Fruit fly (Drosophila melanogaster) whole organism, prepupa: Measurements from ENCODE around the gene sti.

Experiments
- Blimp-1 ChIP-seq: fragments of 200-800 bp; sonication (Bioruptor generic); optimal IDR thresholded peaks from 3 replicates; lab custom pipeline; 2017; ENCODE audit warnings: missing biosample characterization, missing genetic modification characterization, mild to moderate bottlenecking, moderate library complexity, missing genetic modification reagents
- CG10631 ChIP-seq: fragments of 200-800 bp; sonication (Bioruptor generic); optimal IDR thresholded peaks from 2 replicates; lab custom pipeline; 2016; ENCODE audit warnings: missing biosample characterization, missing genetic modification characterization
- CG11294 ChIP-seq: fragments of 200-800 bp; sonication (Bioruptor generic); IDR thresholded peaks from 2 replicates; pipeline ENCODE4 v1.3.6; 2022; ENCODE audit warnings: missing biosample characterization, missing genetic modification characterization
- CG11762 ChIP-seq: fragments of 200-800 bp; sonication (Bioruptor generic); optimal IDR thresholded peaks from 3 replicates; lab custom pipeline; 2016; ENCODE audit warnings: missing biosample characterization, missing genetic modification characterization; ENCODE audit not compliant: insufficient read depth
- CG11902 ChIP-seq: fragments of 200-800 bp; sonication (Bioruptor generic); optimal IDR thresholded peaks from 3 replicates; lab custom pipeline; 2016; ENCODE audit warnings: missing biosample characterization, missing genetic modification characterization
- CG15336 ChIP-seq: fragments of 200-800 bp; sonication (Bioruptor generic); IDR thresholded peaks from 2 replicates; pipeline ENCODE4 v1.3.6; 2022; ENCODE audit warnings: missing biosample characterization, missing genetic modification characterization
- CG1621 ChIP-seq: fragments of 200-800 bp; sonication (Bioruptor generic); optimal IDR thresholded peaks from 3 replicates; lab custom pipeline; 2018; ENCODE audit warnings: missing biosample characterization, mild to moderate bottlenecking, missing genetic modification characterization
- CG16779 ChIP-seq: fragments of 200-800 bp; sonication (Bioruptor generic); optimal IDR thresholded peaks from 3 replicates; lab custom pipeline; 2017; ENCODE audit warnings: missing biosample characterization, mild to moderate bottlenecking, missing genetic modification characterization
- CG3032 ChIP-seq: fragments of 200-800 bp; optimal IDR thresholded peaks from 2 replicates; lab custom pipeline; 2019; ENCODE audit warnings: missing biosample characterization, mild to moderate bottlenecking, missing genetic modification characterization, moderate library complexity
- CG31627 ChIP-seq: fragments of 200-800 bp; sonication (Bioruptor generic); optimal IDR thresholded peaks from 3 replicates; lab custom pipeline; 2016; ENCODE audit warnings: missing biosample characterization, missing genetic modification characterization
- CG32006 ChIP-seq: fragments of 200-800 bp; sonication (Bioruptor generic); optimal IDR thresholded peaks from 3 replicates; lab custom pipeline; 2017; ENCODE audit warnings: missing biosample characterization, mild to moderate bottlenecking, missing genetic modification characterization
- CG34406 ChIP-seq: fragments of 200-800 bp; sonication (Bioruptor generic); optimal IDR thresholded peaks from 3 replicates; lab custom pipeline; 2016; ENCODE audit warnings: missing biosample characterization, missing genetic modification characterization
- CG4318 ChIP-seq: fragments of 200-800 bp; sonication (Bioruptor generic); optimal IDR thresholded peaks from 3 replicates; lab custom pipeline; 2017; ENCODE audit warnings: missing biosample characterization, mild to moderate bottlenecking, missing genetic modification characterization
- CG6163 ChIP-seq: fragments of 200-800 bp; sonication (Bioruptor generic); IDR thresholded peaks from 3 replicates; pipeline ENCODE4 v1.3.6; 2022; ENCODE audit warnings: missing biosample characterization, missing genetic modification characterization
- CG6276 ChIP-seq: fragments of 200-800 bp; sonication (Bioruptor generic); optimal IDR thresholded peaks from 2 replicates; lab custom pipeline; 2017; ENCODE audit warnings: missing biosample characterization, mild to moderate bottlenecking, missing genetic modification characterization
- CG6854 ChIP-seq: fragments of 200-800 bp; sonication (Bioruptor generic); optimal IDR thresholded peaks from 2 replicates; lab custom pipeline; 2017; ENCODE audit warnings: missing biosample characterization, mild to moderate bottlenecking, missing genetic modification characterization
- CG7368 ChIP-seq: fragments of 200-800 bp; sonication (Bioruptor generic); optimal IDR thresholded peaks from 3 replicates; lab custom pipeline; 2016; ENCODE audit warnings: missing biosample characterization, missing genetic modification characterization
- CG8119 ChIP-seq: fragments of 200-800 bp; sonication (Bioruptor generic); IDR thresholded peaks from 3 replicates; pipeline ENCODE4 v1.3.6; 2022; ENCODE audit warnings: missing biosample characterization, missing genetic modification characterization
- CG8632 ChIP-seq: fragments of 200-800 bp; sonication (Bioruptor generic); optimal IDR thresholded peaks from 3 replicates; lab custom pipeline; 2016; ENCODE audit warnings: missing biosample characterization, missing genetic modification characterization
- CG9139 ChIP-seq: fragments of 200-800 bp; sonication (Bioruptor generic); optimal IDR thresholded peaks from 3 replicates; lab custom pipeline; 2017; ENCODE audit warnings: missing biosample characterization, mild to moderate bottlenecking, missing genetic modification characterization
- Eip75B ChIP-seq: fragments of 200-800 bp; sonication (Bioruptor generic); optimal IDR thresholded peaks from 3 replicates; lab custom pipeline; 2016; ENCODE audit warnings: missing biosample characterization, missing genetic modification characterization
- Eip78C ChIP-seq: fragments of 200-800 bp; sonication (Bioruptor generic); peaks from one replicate; lab custom pipeline; 2016; ENCODE audit warnings: missing biosample characterization, missing genetic modification characterization
- Eip93F ChIP-seq: fragments of 200-800 bp; sonication (Bioruptor generic); optimal IDR thresholded peaks from 2 replicates; lab custom pipeline; 2016; ENCODE audit warnings: missing biosample characterization, mild to moderate bottlenecking, missing genetic modification characterization
- Ets21C ChIP-seq: fragments of 200-800 bp; sonication (Bioruptor generic); optimal IDR thresholded peaks from 3 replicates; lab custom pipeline; 2016; ENCODE audit warnings: missing biosample characterization, missing genetic modification characterization
- Gug ChIP-seq: fragments of 200-800 bp; sonication (Bioruptor generic); IDR thresholded peaks from 2 replicates; pipeline ENCODE4 v1.3.6; 2022; ENCODE audit warnings: missing biosample characterization, missing genetic modification characterization
- Hr38 ChIP-seq: sonication (Bioruptor generic); optimal IDR thresholded peaks from 2 replicates; lab custom pipeline; 2016; ENCODE audit warnings: missing biosample characterization, missing genetic modification characterization
- Hr39 ChIP-seq: fragments of 200-800 bp; sonication (Bioruptor generic); optimal IDR thresholded peaks from 2 replicates; lab custom pipeline; 2016; ENCODE audit warnings: missing biosample characterization, missing genetic modification characterization
- Hr4 ChIP-seq: fragments of 200-800 bp; sonication (Bioruptor generic); optimal IDR thresholded peaks from 3 replicates; lab custom pipeline; 2016; ENCODE audit warnings: missing biosample characterization, missing genetic modification characterization
- Lpt ChIP-seq: fragments of 200-800 bp; sonication (Bioruptor generic); optimal IDR thresholded peaks from 3 replicates; lab custom pipeline; 2016; ENCODE audit warnings: missing biosample characterization, missing genetic modification characterization
- Met ChIP-seq: fragments of 200-800 bp; sonication (Bioruptor generic); optimal IDR thresholded peaks from 3 replicates; lab custom pipeline; 2016; ENCODE audit warnings: missing biosample characterization, missing genetic modification characterization
- OdsH ChIP-seq: fragments of 200-800 bp; sonication (Bioruptor generic); optimal IDR thresholded peaks from 3 replicates; lab custom pipeline; 2016; ENCODE audit warnings: missing biosample characterization, missing genetic modification characterization
- Smox ChIP-seq: fragments of 200-800 bp; sonication (Bioruptor generic); optimal IDR thresholded peaks from 3 replicates; lab custom pipeline; 2016; ENCODE audit warnings: missing biosample characterization, missing genetic modification characterization
- Sox102F ChIP-seq: fragments of 200-800 bp; sonication (Bioruptor generic); optimal IDR thresholded peaks from 2 replicates; lab custom pipeline; 2016; ENCODE audit warnings: missing biosample characterization, mild to moderate bottlenecking, missing genetic modification characterization
- Sox15 ChIP-seq: fragments of 200-800 bp; sonication (Bioruptor generic); optimal IDR thresholded peaks from 3 replicates; lab custom pipeline; 2016; ENCODE audit warnings: missing biosample characterization, missing genetic modification characterization
- achi ChIP-seq: fragments of 200-800 bp; sonication (Bioruptor generic); optimal IDR thresholded peaks from 3 replicates; lab custom pipeline; 2016; ENCODE audit warnings: missing biosample characterization, missing genetic modification characterization
- acj6 ChIP-seq: fragments of 200-800 bp; sonication (Bioruptor generic); optimal IDR thresholded peaks from 3 replicates; lab custom pipeline; 2016; ENCODE audit warnings: missing biosample characterization, missing genetic modification characterization
- cyc ChIP-seq: fragments of 200-800 bp; sonication (Bioruptor generic); optimal IDR thresholded peaks from 3 replicates; lab custom pipeline; 2016; ENCODE audit warnings: missing biosample characterization, missing genetic modification characterization
- dac ChIP-seq: fragments of 200-800 bp; sonication (Bioruptor generic); optimal IDR thresholded peaks from 2 replicates; lab custom pipeline; 2017; ENCODE audit warnings: missing biosample characterization, mild to moderate bottlenecking, missing genetic modification characterization
- eg ChIP-seq: fragments of 200-800 bp; sonication (Bioruptor generic); IDR thresholded peaks from 3 replicates; pipeline ENCODE4 v1.3.6; 2022; ENCODE audit warnings: missing biosample characterization, missing genetic modification characterization
- esn ChIP-seq: fragments of 200-800 bp; sonication (Bioruptor generic); optimal IDR thresholded peaks from 2 replicates; lab custom pipeline; 2016; ENCODE audit warnings: missing biosample characterization, mild to moderate bottlenecking, missing genetic modification characterization, moderate library complexity
- fd59A ChIP-seq: fragments of 200-800 bp; sonication (Bioruptor generic); optimal IDR thresholded peaks from 2 replicates; lab custom pipeline; 2017; ENCODE audit warnings: missing biosample characterization, mild to moderate bottlenecking, missing genetic modification characterization, missing genetic modification reagents
- fd85E ChIP-seq: fragments of 200-800 bp; sonication (Bioruptor generic); optimal IDR thresholded peaks from 3 replicates; lab custom pipeline; 2016; ENCODE audit warnings: missing biosample characterization, missing genetic modification characterization
- fkh ChIP-seq: fragments of 200-800 bp; sonication (Bioruptor generic); optimal IDR thresholded peaks from 3 replicates; lab custom pipeline; 2017; ENCODE audit warnings: missing biosample characterization, mild to moderate bottlenecking, missing genetic modification characterization, moderate library complexity
- lz ChIP-seq: fragments of 200-800 bp; sonication (Bioruptor generic); optimal IDR thresholded peaks from 3 replicates; lab custom pipeline; 2016; ENCODE audit warnings: missing biosample characterization, missing genetic modification characterization
- salr ChIP-seq, 2 experiments: fragments of 200-800 bp; sonication (Bioruptor generic); optimal IDR thresholded peaks; 3 replicates each; lab custom pipeline; 2016 to 2018; ENCODE audit warnings: missing biosample characterization in 2 of 2, missing genetic modification characterization in 2 of 2, mild to moderate bottlenecking in 1 of 2
- spab ChIP-seq: fragments of 200-800 bp; sonication (Bioruptor generic); optimal IDR thresholded peaks from 2 replicates; lab custom pipeline; 2017; ENCODE audit warnings: missing biosample characterization, mild to moderate bottlenecking, missing genetic modification characterization, missing genetic modification reagents
- topi ChIP-seq: fragments of 200-800 bp; sonication (Bioruptor generic); optimal IDR thresholded peaks from 3 replicates; lab custom pipeline; 2016; ENCODE audit warnings: missing biosample characterization, missing genetic modification characterization
- vri ChIP-seq: fragments of 200-800 bp; sonication (Bioruptor generic); optimal IDR thresholded peaks from 3 replicates; lab custom pipeline; 2016; ENCODE audit warnings: missing biosample characterization, mild to moderate bottlenecking, missing genetic modification characterization

sti gene

DNA sequence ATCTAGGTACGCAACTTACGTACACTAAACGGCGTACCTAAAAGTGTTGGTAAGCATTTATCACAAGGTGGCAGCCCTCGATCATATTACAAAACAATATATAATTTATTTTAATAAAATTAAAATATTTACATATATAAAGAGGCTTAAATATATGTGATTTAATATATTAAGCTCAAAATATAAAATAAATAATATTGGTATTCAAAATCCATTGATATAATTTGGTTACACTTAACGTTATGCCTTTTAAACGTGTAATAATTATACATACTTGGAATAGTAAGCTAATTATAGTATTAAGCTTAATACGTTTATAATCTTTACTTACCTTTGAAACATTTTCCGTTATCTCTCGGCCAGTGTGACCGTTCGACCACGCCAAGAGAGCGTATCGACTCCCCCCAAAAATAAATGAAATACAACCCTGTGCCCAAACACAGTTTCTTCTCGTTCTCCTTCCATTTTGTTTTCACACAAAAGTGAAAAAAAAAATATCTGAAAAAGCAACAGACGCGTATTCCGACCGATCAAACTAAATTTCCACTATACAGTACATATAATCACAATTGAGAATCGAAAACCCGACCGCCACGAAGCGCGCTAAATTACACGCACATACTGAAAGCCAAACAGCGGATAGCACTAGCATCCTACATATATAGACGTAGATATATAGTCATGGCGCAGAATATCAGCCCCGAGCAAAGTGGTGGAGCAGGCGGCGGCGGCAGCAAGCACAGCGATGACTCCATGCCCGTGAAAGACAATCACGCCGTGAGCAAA is 10.6 kb downstream of the sti start, which contains the start of the genes CG10646 and vih (continued):
- TF ChIP-seq Gug = no peak
- peak; percentile 19 for TF ChIP-seq CG34406 (GFP tag; lab: Kevin White, UChicago)
- TF ChIP-seq CG32006 (GFP tag; lab: Kevin White, UChicago) = no peak
- TF ChIP-seq dac = no peak
- TF ChIP-seq CG6163 = 0 out of 3 replicates have a peak, but pooled peaks have one; percentile 18
- peak; percentile 11 for TF ChIP-seq CG1621 (tag; lab: Kevin White, UChicago)
- TF ChIP-seq eg (GFP tag; lab: Robert Waterston, UW) = no peak
- TF ChIP-seq fd59A (GFP tag; lab: Kevin White, UChicago) = no peak
- no peak for TF ChIP-seq OdsH (GFP tag; lab: Kevin White, UChicago)
- TF ChIP-seq, all 60 proteins: peak for 15

- no peak for TF ChIP-seq Hr39 (GFP tag; lab: Kevin White, UChicago)
- no peak for TF ChIP-seq Ets21C
- peak; percentile 8 for TF ChIP-seq Blimp-1 (GFP tag; lab: Kevin White, UChicago)
- no peak for TF ChIP-seq CG15336 (GFP tag; lab: Robert Waterston, UW)
- TF ChIP-seq CG31627 = peak; percentile 40
- peak; percentile 68 for TF ChIP-seq Eip75B (GFP tag; lab: Kevin White, UChicago)
- no peak for TF ChIP-seq dac
- no peak for TF ChIP-seq Smox (GFP tag; lab: Kevin White, UChicago)
- peak; percentile 36 for TF ChIP-seq Eip93F (GFP tag; lab: Kevin White, UChicago)
- no peak for TF ChIP-seq Hr38 (GFP tag; lab: Kevin White, UChicago)
- no peak for TF ChIP-seq CG11902 (GFP tag; lab: Kevin White, UChicago)
- no peak for TF ChIP-seq CG11762
- peak; percentile 35 for TF ChIP-seq CG3032 (tag; lab: Kevin White, UChicago)
- no peak for TF ChIP-seq salr (GFP tag; optimal IDR thresholded peaks at IDR 0.05; lab: Kevin White, UChicago)
- no peak for TF ChIP-seq CG11294 (GFP tag; lab: Robert Waterston, UW)
- peak; percentile 41 for TF ChIP-seq achi (GFP tag; lab: Kevin White, UChicago)
- TF ChIP-seq CG1621 (tag; lab: Kevin White, UChicago) = peak; percentile 44
- TF ChIP-seq CG6854 (GFP tag; lab: Kevin White, UChicago) = peak; percentile 33
- no peak for TF ChIP-seq CG7368 (GFP tag; lab: Kevin White, UChicago)
- TF ChIP-seq CG8632 (GFP tag; lab: Kevin White, UChicago) = peak; percentile 4
- peak; percentile 65 for TF ChIP-seq fkh
- peak; percentile 23 for TF ChIP-seq OdsH (GFP tag; lab: Kevin White, UChicago)
- peak; percentile 34 for TF ChIP-seq CG34406 (GFP tag; lab: Kevin White, UChicago)
- no peak for TF ChIP-seq fd85E (GFP tag; lab: Kevin White, UChicago)
- peak; percentile 74 for TF ChIP-seq esn (GFP tag; lab: Kevin White, UChicago)
- no peak for TF ChIP-seq CG4318 (GFP tag; lab: Kevin White, UChicago)
- TF ChIP-seq spab (GFP tag; lab: Kevin White, UChicago) = no peak
- TF ChIP-seq vri = peak; percentile 59
- peak; percentile 49 for TF ChIP-seq lz
- peak; percentile 88 for TF ChIP-seq Eip78C (GFP tag; lab: Kevin White, UChicago)
- TF ChIP-seq CG6276 (GFP tag; lab: Kevin White, UChicago) = no peak
- no peak for TF ChIP-seq fd59A (GFP tag; lab: Kevin White, UChicago)
- no peak for TF ChIP-seq eg (GFP tag; lab: Robert Waterston, UW)
- no peak for TF ChIP-seq CG8119
- peak; percentile 59 for TF ChIP-seq topi (GFP tag; lab: Kevin White, UChicago)
- peak; percentile 56 for TF ChIP-seq Hr4 (GFP tag; lab: Kevin White, UChicago)
- TF ChIP-seq Sox102F (GFP tag; lab: Kevin White, UChicago) = no peak
- TF ChIP-seq acj6 = peak; percentile 52
- TF ChIP-seq Lpt = no peak
- no peak for TF ChIP-seq CG16779 (tag; lab: Kevin White, UChicago)
- peak; percentile 45 for TF ChIP-seq CG10631 (GFP tag; lab: Kevin White, UChicago)
- TF ChIP-seq CG9139 = no peak
- TF ChIP-seq Met = no peak
- TF ChIP-seq Sox15 (GFP tag; lab: Kevin White, UChicago) = no peak
- TF ChIP-seq cyc (GFP tag; lab: Kevin White, UChicago) = peak; percentile 43
- no peak for TF ChIP-seq Gug
Observed at dm6 chr3L:12501249-12501648, 13.4 kb downstream of the sti start, which contains the start of the genes CG10638 and CG10681. TSS of gene CG10638 (minus strand) at chr3L:12501311. TSS of gene CG10681 (plus strand) at chr3L:12501513.
